Fruit fly (Drosophila melanogaster) whole organism: ENCODE data around the gene vret.

Source experiments
- CG8478 ChIP-seq: fragments of >200 bp; optimal IDR thresholded peaks from 2 replicates; lab custom pipeline; 2018; ENCODE audit warnings: inconsistent platforms
- Dll ChIP-seq: fragments of >200 bp; optimal IDR thresholded peaks from 2 replicates; lab custom pipeline; 2017
- psq ChIP-seq: fragments of >200 bp; optimal IDR thresholded peaks from 2 replicates; lab custom pipeline; 2017
- usp ChIP-seq: fragments of >200 bp; optimal IDR thresholded peaks from 2 replicates; lab custom pipeline; 2017; ENCODE audit warnings: missing biosample characterization, missing genetic modification characterization, mixed read lengths

dm6 chr3R:22750039-22750438 is 4.7 kb upstream of the vret start:
- TF ChIP-seq usp (GFP tag; lab: Kevin White, UChicago) (no peak), Dll (lab: Kevin White, UChicago) (no peak), CG8478 (lab: Kevin White, UChicago) (no peak), psq (no peak)
